Fruit fly (Drosophila melanogaster): ENCODE data around the gene CG46306.

CG46306 gene

DNA sequence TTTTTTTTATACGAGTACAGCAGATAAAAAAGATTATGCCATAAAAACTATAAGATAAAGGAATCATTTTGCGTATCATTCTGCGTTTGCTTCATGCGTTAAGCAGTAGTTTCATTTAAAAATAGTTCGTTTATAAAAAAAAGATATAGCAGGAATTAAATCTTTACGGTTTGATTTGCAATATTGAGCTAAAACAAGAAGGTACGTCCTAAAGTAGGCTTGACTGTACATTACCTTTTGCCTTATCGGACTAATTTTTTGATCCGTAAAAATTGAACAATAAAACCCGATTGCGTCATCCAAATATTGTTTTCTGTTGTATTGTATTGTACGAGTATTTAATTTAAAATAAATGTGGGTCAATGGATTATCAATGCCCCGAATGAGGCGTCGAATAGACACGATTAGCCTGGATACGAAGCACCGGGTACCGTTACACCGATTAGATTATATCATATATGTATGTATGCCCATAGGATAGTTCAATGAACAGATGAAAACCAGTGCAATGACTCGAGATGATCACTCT, 1.5 kb upstream of the CG46306 start:
- TF ChIP-seq noc (tag; optimal IDR thresholded peaks at IDR 0.05) = no peak

DNA sequence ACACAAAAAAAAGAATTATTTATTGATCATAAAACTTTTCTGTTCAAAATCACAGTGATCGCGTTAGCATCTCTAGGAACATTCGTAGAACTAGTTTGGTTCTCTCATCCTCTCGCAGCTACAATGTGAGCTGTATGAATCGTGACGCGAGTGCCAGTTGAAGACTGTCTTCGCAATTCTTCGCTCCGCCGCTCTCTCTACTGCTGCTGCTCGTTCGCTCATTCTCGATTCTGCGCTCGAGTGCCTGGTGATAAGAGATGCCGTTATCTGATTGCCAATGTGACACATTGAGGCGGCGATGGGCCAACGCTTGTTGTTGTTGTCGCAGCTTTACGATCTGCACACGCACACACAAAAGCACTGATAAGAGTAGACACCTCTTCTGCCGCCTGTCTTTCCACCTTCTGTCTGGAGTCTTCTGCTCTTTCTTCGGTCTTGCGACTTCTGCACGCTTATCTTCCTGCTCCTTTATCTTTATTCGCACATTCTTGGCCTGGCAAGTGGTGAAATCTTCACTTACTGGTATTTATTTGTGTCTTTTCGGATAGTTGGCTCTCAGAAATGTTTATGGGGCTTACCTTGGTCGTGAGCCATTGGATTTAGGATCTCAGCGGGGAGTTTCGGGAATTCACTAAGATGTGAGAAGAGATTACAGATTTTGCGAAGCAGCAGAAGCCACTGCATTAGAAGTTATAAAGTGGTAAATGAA, 925 bp upstream of the CG46306 start:
- peak; percentile 80 for TF ChIP-seq noc (tag; optimal IDR thresholded peaks at IDR 0.05)

DNA sequence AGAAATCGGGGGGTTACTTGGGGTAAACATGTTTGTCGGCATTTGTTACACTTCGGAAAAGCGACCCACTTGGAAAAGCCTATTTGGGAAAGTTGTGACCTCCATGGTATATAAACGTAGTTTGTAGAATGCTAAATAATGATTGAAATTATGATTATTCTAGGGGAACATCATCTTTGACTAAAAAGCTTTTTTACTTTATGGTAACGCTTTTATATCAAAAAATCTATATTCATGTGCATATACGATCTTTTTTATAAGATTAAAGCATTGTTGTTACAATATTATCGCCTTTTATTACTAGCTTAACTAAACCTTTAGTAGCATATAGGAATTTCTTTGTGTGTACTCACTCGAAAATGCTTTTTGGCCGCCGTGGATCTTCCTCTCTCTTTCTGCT, 1.1 kb downstream of the CG46306 start:
- TF ChIP-seq noc (tag; optimal IDR thresholded peaks at IDR 0.05) = no peak

DNA sequence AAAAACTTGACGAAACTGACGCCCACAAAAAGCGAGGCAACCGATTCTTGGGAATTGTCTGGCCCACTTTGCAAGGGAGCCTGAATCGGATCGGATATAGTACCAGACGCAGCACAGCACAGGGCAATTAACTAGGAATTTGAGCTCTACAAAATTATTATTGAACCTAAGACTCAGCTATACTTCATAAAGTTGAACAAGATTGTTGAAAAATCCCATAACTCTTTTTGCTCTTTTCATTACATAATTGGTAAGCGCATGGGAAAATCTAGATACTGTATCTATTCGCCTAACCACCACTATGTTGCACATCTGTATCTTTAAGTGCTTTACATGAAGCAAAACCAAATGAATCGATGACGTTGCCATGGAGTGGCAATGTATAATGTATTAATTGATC, 2.2 kb downstream of the CG46306 start:
- TF ChIP-seq noc (tag; optimal IDR thresholded peaks at IDR 0.05) = no peak

DNA sequence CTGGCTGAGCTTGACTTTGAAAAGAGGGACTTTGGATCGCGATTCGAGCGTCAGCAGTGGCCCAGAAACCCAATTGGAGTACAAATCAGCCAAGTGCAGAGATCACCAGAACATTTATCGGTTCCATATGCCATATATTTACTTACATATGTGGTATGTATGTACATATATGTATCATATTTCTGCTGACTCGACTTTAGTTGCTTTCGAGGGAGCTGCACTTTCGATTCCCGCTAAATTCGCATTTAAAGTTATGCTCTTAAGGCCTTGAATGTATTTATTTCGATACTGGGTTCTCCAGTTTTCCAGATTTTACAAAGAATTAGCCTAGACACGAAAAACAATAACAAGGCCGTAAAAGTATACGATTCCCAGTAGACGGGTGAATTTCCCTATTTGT, 3.5 kb downstream of the CG46306 start:
- TF ChIP-seq noc (tag; optimal IDR thresholded peaks at IDR 0.05) = no peak

DNA sequence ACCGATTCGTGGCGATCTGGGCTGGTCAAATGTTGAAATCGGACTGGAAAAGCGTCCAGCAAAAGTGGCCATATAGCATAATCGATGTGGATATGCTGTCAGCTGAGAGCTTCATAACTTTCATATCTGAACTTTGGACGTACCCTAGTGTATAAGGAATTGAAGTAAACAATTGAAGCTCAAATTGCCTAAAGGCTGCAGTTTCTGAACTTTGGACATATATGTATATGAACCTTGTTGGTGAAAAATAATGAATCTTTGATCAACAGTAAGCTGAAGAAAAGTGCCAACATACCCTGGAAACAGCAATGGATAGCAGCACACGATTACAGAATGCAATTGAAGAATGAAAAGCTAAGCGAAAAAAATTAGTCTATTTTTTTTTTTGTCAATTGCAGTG, 5.2 kb downstream of the CG46306 start:
- no peak for TF ChIP-seq noc (tag; optimal IDR thresholded peaks at IDR 0.05)

DNA sequence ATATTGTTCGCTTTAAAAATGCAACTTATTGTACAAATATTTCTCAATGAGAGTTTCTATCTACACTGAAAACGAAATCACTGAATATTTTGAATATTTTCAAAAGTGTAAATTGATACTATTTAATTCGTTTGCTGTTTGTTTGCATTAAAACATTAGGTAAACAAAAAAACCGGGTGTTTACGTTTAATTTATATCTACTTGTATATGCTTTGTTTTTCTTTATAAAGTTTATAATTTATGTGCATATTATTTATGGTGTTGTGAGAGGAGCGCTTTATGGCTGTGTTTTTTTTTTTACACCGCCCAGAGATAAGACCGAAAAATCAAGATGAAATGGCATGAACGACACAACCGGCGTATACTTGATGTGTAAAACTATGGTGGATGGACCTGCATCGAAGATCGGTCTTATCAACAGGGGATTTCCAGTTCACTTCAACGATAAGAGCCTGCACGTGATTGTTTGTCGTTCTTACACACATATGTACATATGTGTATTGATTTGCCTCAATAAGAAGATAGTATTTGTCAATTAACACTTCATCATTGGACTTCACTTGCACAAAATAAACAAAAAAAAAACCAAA, 5.8 kb downstream of the CG46306 start:
- peak; percentile 43 for TF ChIP-seq noc (tag; optimal IDR thresholded peaks at IDR 0.05)

DNA sequence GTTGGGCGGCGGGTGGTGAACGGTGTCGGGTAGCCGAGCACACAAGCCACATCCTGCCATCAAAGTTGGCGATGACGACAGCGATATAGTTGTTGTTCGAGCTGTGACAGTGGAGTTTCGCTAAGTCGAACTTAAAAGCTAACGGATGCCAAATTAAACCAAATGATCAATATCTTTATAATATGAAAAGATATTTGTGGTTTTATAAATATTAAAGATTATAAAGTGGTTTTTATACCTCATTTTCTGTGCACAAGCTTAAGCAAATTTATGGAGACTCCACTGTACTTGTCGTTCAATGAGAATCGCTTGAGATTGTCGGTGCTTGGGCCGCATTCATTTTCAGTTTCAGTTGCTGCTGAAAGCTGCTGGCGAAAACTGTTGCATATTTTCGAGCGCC, 13.2 kb downstream of the CG46306 start:
- TF ChIP-seq noc (tag; optimal IDR thresholded peaks at IDR 0.05) = peak; percentile 22

DNA sequence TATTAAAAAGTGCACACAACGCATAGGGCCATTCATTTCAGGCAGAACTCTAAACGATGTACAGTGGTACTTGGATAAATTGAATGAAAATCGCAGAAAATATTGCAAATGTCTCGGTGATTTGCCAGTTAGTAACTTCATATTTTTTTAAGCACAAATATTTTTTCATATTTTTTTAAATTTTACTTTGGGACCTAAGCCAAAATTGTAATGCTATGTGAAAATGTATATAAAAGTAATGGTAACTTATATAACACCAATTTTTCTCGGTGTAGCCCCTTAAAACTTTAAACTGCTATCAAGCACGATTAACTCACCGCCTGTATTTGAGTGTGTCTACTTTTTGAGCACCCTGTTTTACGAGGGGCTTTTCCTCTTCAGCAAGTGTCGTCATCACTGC, 14.1 kb downstream of the CG46306 start:
- no peak for TF ChIP-seq noc (tag; optimal IDR thresholded peaks at IDR 0.05)

DNA sequence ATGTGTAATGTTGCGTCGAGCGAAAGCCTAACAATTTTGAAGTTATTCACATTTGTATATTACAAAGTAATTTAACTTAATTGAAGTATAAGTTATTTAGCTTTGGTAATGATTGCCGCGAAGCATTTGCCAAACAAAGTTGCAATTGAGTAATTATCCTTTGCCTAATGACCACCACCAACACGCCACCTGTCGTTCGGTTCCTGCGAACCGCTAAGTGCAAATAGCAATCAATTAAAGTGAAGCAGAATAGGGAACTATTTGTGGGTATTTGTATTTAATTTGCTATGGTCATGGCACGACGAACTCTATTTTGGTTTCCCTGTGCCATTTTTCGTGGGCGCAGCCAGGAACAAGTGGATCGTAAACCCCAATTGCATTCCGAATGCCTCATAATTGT, 14.7 kb downstream of the CG46306 start:
- no peak for TF ChIP-seq noc (tag; optimal IDR thresholded peaks at IDR 0.05)

DNA sequence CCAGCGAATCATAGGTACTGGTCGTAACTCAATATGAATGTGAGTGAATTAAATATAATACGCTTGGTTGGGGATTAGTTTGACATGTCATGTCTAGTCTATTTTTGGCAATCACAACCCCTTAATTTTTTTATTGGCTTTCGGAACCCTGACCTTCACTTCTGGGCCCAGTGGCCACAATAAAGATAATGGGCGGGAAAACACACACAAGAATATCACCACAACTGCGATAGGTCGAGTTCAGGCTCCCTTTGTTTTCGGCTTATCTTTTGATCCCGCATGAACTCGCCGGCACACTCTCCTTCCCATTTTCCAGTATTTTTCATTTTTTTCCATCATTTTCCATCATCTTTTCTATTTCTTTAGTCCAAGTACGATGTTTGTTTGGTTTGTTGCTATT, 17.1 kb downstream of the CG46306 start:
- no peak for TF ChIP-seq noc (tag; optimal IDR thresholded peaks at IDR 0.05)

DNA sequence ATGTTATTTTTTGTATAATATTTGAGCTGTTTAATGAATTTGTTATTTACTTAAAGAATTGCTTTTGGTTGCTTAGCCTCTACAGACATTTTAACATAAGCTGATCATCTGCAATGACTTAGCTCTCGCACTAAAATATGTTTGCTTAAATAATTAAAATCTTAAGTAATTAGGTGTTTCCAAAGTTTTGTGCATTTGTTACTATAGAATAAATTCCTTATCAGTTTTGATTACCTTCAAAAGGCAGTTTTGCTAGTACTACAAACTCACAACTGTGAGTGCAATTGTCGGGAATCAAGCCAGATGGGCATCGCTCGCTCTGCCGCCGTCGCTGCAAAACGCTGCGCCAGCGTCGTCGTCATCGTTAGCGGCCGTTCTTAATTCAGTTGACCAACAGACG, 18.8 kb downstream of the CG46306 start:
- no peak for TF ChIP-seq noc (tag; optimal IDR thresholded peaks at IDR 0.05)

DNA sequence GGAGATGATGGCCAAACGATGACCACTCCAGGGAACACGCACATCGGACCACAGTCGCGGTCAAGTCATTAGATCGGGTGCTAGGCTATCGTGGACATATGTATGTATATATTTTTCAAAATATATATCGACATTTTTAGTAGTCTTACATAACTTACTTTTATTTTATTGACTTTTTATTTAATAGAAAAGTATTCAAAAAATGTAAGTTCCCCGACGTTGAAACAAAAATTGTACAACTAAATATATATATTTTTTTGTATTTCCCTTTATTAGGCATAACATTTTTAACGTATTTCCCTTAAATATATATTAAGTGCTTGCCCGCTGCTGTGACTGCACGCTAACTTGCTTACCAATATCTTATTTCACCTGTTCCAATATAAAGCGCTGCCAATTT, 20.2 kb downstream of the CG46306 start:
- no peak for TF ChIP-seq noc (tag; optimal IDR thresholded peaks at IDR 0.05)

DNA sequence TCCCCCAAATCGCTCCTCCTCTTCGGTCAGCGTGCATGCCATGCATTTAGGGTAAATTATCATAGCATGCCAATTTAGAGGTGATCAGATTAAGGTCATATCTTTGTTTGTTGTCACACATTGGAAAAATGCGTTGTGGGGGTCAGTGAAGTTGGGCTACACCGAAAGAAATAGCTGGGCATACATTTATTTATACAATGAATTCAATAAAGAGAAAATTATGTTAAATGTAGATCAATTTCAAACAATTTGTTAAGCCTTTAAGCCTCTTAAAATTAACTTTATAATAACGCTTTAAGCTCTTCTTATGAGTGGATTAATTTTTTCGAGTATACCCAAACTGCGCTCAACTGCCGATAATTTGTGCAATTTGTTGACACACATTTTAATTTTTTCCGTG, 21.0 kb downstream of the CG46306 start:
- TF ChIP-seq noc (tag; optimal IDR thresholded peaks at IDR 0.05) = no peak

DNA sequence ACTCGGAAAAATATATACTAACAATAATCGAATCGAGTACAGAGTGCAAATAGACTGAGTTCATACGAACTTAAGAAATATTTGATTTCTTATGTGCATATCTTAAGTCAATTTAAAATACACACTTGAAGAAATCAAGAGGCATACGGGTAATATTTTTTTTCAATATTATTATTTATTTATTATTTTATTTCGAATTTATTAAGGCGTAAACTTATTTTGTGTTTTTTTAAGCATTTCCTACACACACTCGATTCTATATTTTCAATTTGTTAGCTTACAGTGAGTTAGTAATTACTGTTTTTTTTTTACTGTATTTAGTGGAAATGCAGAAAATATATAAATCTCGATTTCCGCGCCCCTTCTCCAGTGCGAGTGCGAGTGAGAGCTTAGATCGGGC, 22.1 kb downstream of the CG46306 start:
- TF ChIP-seq noc (tag; optimal IDR thresholded peaks at IDR 0.05) = no peak

DNA sequence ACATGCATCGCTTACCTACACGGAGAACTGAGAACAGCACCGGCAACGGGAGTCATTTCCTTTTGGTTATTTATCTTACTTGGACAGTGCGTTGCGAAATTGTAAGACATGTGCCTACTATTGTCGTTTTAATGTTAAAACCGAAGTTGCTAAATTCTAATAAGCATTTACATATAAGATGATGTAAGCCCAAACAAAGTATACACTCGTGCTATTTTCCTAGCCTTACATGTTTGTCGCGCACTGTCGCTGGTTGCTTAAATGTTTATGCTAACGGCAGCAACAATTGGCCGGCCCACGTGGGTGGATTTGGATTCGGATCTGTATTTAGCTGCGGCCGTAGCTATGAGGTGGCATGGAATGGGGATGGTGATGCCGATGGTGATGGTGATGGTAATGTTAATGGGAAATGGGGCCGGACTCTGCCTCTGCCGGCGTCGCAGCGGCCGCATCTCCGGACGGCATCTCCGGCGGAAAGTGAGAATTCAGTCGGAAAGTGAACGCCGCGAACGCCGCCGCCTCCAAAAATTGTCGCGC, 24.0 kb downstream of the CG46306 start, which contains the start of gene CG4829:
CG4829 (plus strand) TSS at position 487 of the 537 bp plus-strand sequence.
- TF ChIP-seq noc (tag; optimal IDR thresholded peaks at IDR 0.05) = peak; percentile 67

DNA sequence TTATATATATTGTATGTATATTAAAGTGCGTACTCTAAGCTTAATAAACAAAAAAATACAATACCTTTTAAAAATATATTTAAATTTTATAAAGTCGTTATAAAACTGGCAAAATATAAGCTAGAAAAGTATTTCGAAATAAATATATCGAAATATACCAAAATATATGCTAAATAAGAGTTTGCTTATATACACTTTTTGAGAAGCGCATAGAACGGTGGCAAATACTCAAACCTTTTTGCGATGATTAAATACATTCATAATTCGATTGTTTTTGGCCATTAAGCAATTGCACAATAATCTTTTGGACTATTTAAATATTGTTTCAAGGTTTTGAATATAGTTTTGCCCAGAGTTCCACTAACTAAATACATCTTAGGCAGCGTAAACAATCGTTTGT, 26.2 kb downstream of the CG46306 start:
- no peak for TF ChIP-seq noc (tag; optimal IDR thresholded peaks at IDR 0.05)
